Worm (Caenorhabditis elegans) whole organism, young adult: Measurements from ENCODE around the gene spp-10.
"Not testable (repeated sequence)": the region's sequence is repeated elsewhere in the genome, so short reads cannot be mapped to it uniquely, and the experiment has no call there.

Experiments
- F57A8.1 ChIP-seq: fragments of 200-800 bp; sonication (Bioruptor generic); optimal IDR thresholded peaks from 2 replicates; lab custom pipeline; 2018; ENCODE audit warnings: mild to moderate bottlenecking, missing genetic modification characterization, moderate library complexity, missing compliant biosample characterization
- T26A5.8 ChIP-seq: sonication (generic microtip); optimal IDR thresholded peaks from 2 replicates; lab custom pipeline; 2016; ENCODE audit warnings: missing genetic modification characterization, missing compliant biosample characterization
- attf-6 ChIP-seq: fragments of 200-800 bp; sonication (Bioruptor generic); IDR thresholded peaks from 2 replicates; pipeline ENCODE4 v1.3.6; 2022; ENCODE audit warnings: missing genetic modification reagents, missing genetic modification characterization, missing compliant biosample characterization
- egl-18 ChIP-seq: fragments of 200-800 bp; sonication (Bioruptor generic); IDR thresholded peaks from 2 replicates; pipeline ENCODE4 v1.3.6; 2022; ENCODE audit warnings: missing genetic modification reagents, missing genetic modification characterization, missing compliant biosample characterization
- ets-4 ChIP-seq: fragments of 200-800 bp; sonication (Bioruptor generic); optimal IDR thresholded peaks from 2 replicates; lab custom pipeline; 2018; ENCODE audit warnings: mild to moderate bottlenecking, missing genetic modification characterization, missing compliant biosample characterization
- madf-3 ChIP-seq: fragments of 200-800 bp; sonication (Bioruptor generic); IDR thresholded peaks from 2 replicates; pipeline ENCODE4 v1.3.6; 2022; ENCODE audit warnings: missing genetic modification reagents, missing genetic modification characterization, missing compliant biosample characterization
- mel-28 ChIP-seq: sonication (generic microtip); optimal IDR thresholded peaks from 2 replicates; lab custom pipeline; 2016; ENCODE audit warnings: borderline replicate concordance, mild to moderate bottlenecking, missing genetic modification characterization, missing compliant biosample characterization
- nhr-179 ChIP-seq: sonication (generic microtip); optimal IDR thresholded peaks from 2 replicates; lab custom pipeline; 2016; ENCODE audit warnings: mild to moderate bottlenecking, missing genetic modification characterization, missing compliant biosample characterization
- nhr-27 ChIP-seq: fragments of 200-800 bp; sonication (Bioruptor generic); optimal IDR thresholded peaks from 2 replicates; lab custom pipeline; 2018; ENCODE audit warnings: mild to moderate bottlenecking, missing genetic modification characterization, moderate library complexity, missing compliant biosample characterization
- nhr-90 ChIP-seq: sonication (generic microtip); optimal IDR thresholded peaks from 2 replicates; lab custom pipeline; 2016; ENCODE audit warnings: missing genotype, mild to moderate bottlenecking, missing genetic modification characterization, missing compliant biosample characterization
- somi-1 ChIP-seq: fragments of 200-800 bp; sonication (Bioruptor generic); optimal IDR thresholded peaks from 2 replicates; lab custom pipeline; 2018; ENCODE audit warnings: mild to moderate bottlenecking, missing genetic modification characterization, missing compliant biosample characterization
- ztf-18 ChIP-seq: sonication (generic microtip); optimal IDR thresholded peaks from 2 replicates; lab custom pipeline; 2016; ENCODE audit warnings: missing genotype, mild to moderate bottlenecking, missing genetic modification characterization, missing compliant biosample characterization
- ztf-6 ChIP-seq: fragments of 200-800 bp; sonication (Bioruptor generic); IDR thresholded peaks from 2 replicates; pipeline ENCODE4 v1.3.6; 2022; ENCODE audit warnings: missing genetic modification reagents, missing genetic modification characterization, missing compliant biosample characterization

ce11 chrIV:8500576-8500975 is 23.6 kb downstream of the spp-10 start:
- not testable (repeated sequence) for TF ChIP-seq nhr-27 (tag; lab: Kevin White, UChicago); attf-6 (GFP tag; lab: Robert Waterston, UW); ztf-18 (tag; lab: Kevin White, UChicago); F57A8.1 (GFP tag; lab: Kevin White, UChicago); ets-4 (GFP tag; lab: Kevin White, UChicago); nhr-90; nhr-179; madf-3 (GFP tag; lab: Robert Waterston, UW); T26A5.8 (tag; lab: Kevin White, UChicago); ztf-6 (GFP tag; lab: Robert Waterston, UW); egl-18 (GFP tag; lab: Robert Waterston, UW); somi-1 (GFP tag; lab: Kevin White, UChicago); mel-28 (tag; lab: Kevin White, UChicago)
